Worm (Caenorhabditis elegans) whole organism, young adult: ENCODE measurements around the gene C08F8.3.
"Not testable (repeated sequence)": the region's sequence is repeated elsewhere in the genome, so short reads cannot be mapped to it uniquely, and the experiment has no call there.

ENCODE experiments used
- B0035.1 ChIP-seq: sonication (generic microtip); optimal IDR thresholded peaks from 2 replicates; lab custom pipeline; 2016; ENCODE audit warnings: missing genetic modification characterization, mild to moderate bottlenecking, missing compliant biosample characterization, missing genotype, missing genetic modification reagents
- B0336.3 ChIP-seq: fragments of 200-800 bp; sonication (Bioruptor generic); IDR thresholded peaks from 2 replicates; pipeline ENCODE4 v1.3.6; 2022; ENCODE audit warnings: missing genetic modification characterization, missing compliant biosample characterization
- C06A6.2 ChIP-seq: fragments of 200-800 bp; sonication (Bioruptor generic); conservative IDR thresholded peaks from 2 replicates; pipeline ENCODE4 v1.3.6; 2022; ENCODE audit warnings: missing genetic modification characterization, missing compliant biosample characterization
- C17E4.6 ChIP-seq: fragments of 200-800 bp; sonication (Bioruptor generic); IDR thresholded peaks from 2 replicates; pipeline ENCODE4 v1.3.6; 2022; ENCODE audit warnings: missing genetic modification reagents, missing genetic modification characterization, missing compliant biosample characterization
- D2030.7 ChIP-seq: fragments of 200-800 bp; sonication (Bioruptor generic); IDR thresholded peaks from 2 replicates; pipeline ENCODE4 v1.3.6; 2022; ENCODE audit warnings: missing genetic modification reagents, missing genetic modification characterization, missing compliant biosample characterization
- F22D6.2 ChIP-seq: sonication (generic microtip); optimal IDR thresholded peaks from 2 replicates; lab custom pipeline; 2016; ENCODE audit warnings: mild to moderate bottlenecking, missing genetic modification characterization, missing compliant biosample characterization
- F23B12.7 ChIP-seq: sonication (generic microtip); optimal IDR thresholded peaks from 2 replicates; lab custom pipeline; 2017; ENCODE audit warnings: missing genetic modification characterization, mild to moderate bottlenecking, missing compliant biosample characterization, antibody characterized with exemption, moderate library complexity; ENCODE audit not compliant: insufficient read depth
- F33H1.4 ChIP-seq: fragments of 200-800 bp; sonication (Bioruptor generic); IDR thresholded peaks from 2 replicates; pipeline ENCODE4 v1.3.6; 2022; ENCODE audit warnings: missing genetic modification reagents, missing genetic modification characterization, missing compliant biosample characterization
- K12H6.12 ChIP-seq: fragments of 200-800 bp; sonication (Bioruptor generic); optimal IDR thresholded peaks from 2 replicates; lab custom pipeline; 2018; ENCODE audit warnings: mild to moderate bottlenecking, missing genetic modification characterization, missing compliant biosample characterization
- T07F8.4 ChIP-seq: sonication (generic microtip); optimal IDR thresholded peaks from 2 replicates; lab custom pipeline; 2016; ENCODE audit warnings: mild to moderate bottlenecking, missing genetic modification characterization, moderate library complexity, missing compliant biosample characterization
- Y95B8A.8 ChIP-seq: fragments of 200-800 bp; sonication (Bioruptor generic); IDR thresholded peaks from 2 replicates; pipeline ENCODE4 v1.3.6; 2022; ENCODE audit warnings: missing genetic modification reagents, missing genetic modification characterization, missing compliant biosample characterization
- ZK185.1 ChIP-seq: sonication (generic microtip); optimal IDR thresholded peaks from 2 replicates; lab custom pipeline; 2016; ENCODE audit warnings: mild to moderate bottlenecking, missing genetic modification characterization, missing compliant biosample characterization; ENCODE audit not compliant: poor library complexity, severe bottlenecking
- aptf-2 ChIP-seq: fragments of 200-800 bp; sonication (Bioruptor generic); conservative IDR thresholded peaks from 2 replicates; pipeline ENCODE4 v1.3.6; 2022; ENCODE audit warnings: missing genetic modification reagents, missing genetic modification characterization, missing compliant biosample characterization
- attf-3 ChIP-seq: fragments of 200-800 bp; sonication (Bioruptor generic); conservative IDR thresholded peaks from 2 replicates; pipeline ENCODE4 v1.3.6; 2022; ENCODE audit warnings: missing genetic modification reagents, missing genetic modification characterization, missing compliant biosample characterization
- attf-6 ChIP-seq: fragments of 200-800 bp; sonication (Bioruptor generic); IDR thresholded peaks from 2 replicates; pipeline ENCODE4 v1.3.6; 2022; ENCODE audit warnings: missing genetic modification reagents, missing genetic modification characterization, missing compliant biosample characterization
- cebp-1 ChIP-seq, 2 experiments: fragments of 200-800 bp in 1 of 2; sonication (Bioruptor generic) in 1 of 2; sonication (generic microtip) in 1 of 2; IDR thresholded peaks in 1 of 2; optimal IDR thresholded peaks in 1 of 2; 2 replicates each; pipeline versions ENCODE4 v1.3.6 to Lab custom; 2017 to 2022; ENCODE audit warnings: missing compliant biosample characterization in 2 of 2, missing genetic modification characterization in 2 of 2, mild to moderate bottlenecking in 1 of 2, missing genetic modification reagents in 1 of 2, moderate library complexity in 1 of 2
- ceh-100 ChIP-seq: fragments of 200-800 bp; sonication (Bioruptor generic); IDR thresholded peaks from 2 replicates; pipeline ENCODE4 v1.3.6; 2022; ENCODE audit warnings: missing genetic modification reagents, missing genetic modification characterization, missing compliant biosample characterization
- ceh-27 ChIP-seq: fragments of 200-800 bp; sonication (Bioruptor generic); optimal IDR thresholded peaks from 2 replicates; lab custom pipeline; 2018; ENCODE audit warnings: mild to moderate bottlenecking, missing genetic modification characterization, moderate library complexity, missing compliant biosample characterization
- ceh-91 ChIP-seq: fragments of 200-800 bp; sonication (Bioruptor generic); IDR thresholded peaks from 2 replicates; pipeline ENCODE4 v1.3.6; 2022; ENCODE audit warnings: missing genetic modification reagents, missing genetic modification characterization, missing compliant biosample characterization
- efl-1 ChIP-seq: fragments of 150-350 bp; optimal IDR thresholded peaks from 2 replicates; lab custom pipeline; 2014; ENCODE audit warnings: missing biosample characterization, missing genetic modification reagents, missing genetic modification characterization
- egl-18 ChIP-seq: fragments of 200-800 bp; sonication (Bioruptor generic); IDR thresholded peaks from 2 replicates; pipeline ENCODE4 v1.3.6; 2022; ENCODE audit warnings: missing genetic modification reagents, missing genetic modification characterization, missing compliant biosample characterization
- egl-44 ChIP-seq: fragments of 200-800 bp; sonication (Bioruptor generic); IDR thresholded peaks from 2 replicates; pipeline ENCODE4 v1.3.6; 2022; ENCODE audit warnings: missing genetic modification reagents, missing genetic modification characterization, missing compliant biosample characterization
- egrh-3 ChIP-seq: fragments of 200-800 bp; sonication (Bioruptor generic); IDR thresholded peaks from 2 replicates; pipeline ENCODE4 v1.3.6; 2022; ENCODE audit warnings: missing genetic modification reagents, missing genetic modification characterization, missing compliant biosample characterization
- ekl-4 ChIP-seq: fragments of 200-800 bp; sonication (Bioruptor generic); IDR thresholded peaks from 2 replicates; pipeline ENCODE4 v1.3.6; 2022; ENCODE audit warnings: missing genetic modification reagents, missing genetic modification characterization, missing compliant biosample characterization
- hmg-1.2 ChIP-seq: fragments of 200-800 bp; sonication (Bioruptor generic); IDR thresholded peaks from 2 replicates; pipeline ENCODE4 v1.3.6; 2022; ENCODE audit warnings: missing genetic modification reagents, missing genetic modification characterization, missing compliant biosample characterization
- hmg-20 ChIP-seq: fragments of 200-800 bp; sonication (Bioruptor generic); IDR thresholded peaks from 2 replicates; pipeline ENCODE4 v1.3.6; 2022; ENCODE audit warnings: missing genetic modification reagents, missing genetic modification characterization, missing compliant biosample characterization
- let-526 ChIP-seq: fragments of 200-800 bp; sonication (Bioruptor generic); IDR thresholded peaks from 2 replicates; pipeline ENCODE4 v1.3.6; 2022; ENCODE audit warnings: missing genetic modification reagents, missing genetic modification characterization, missing compliant biosample characterization
- lin-35 ChIP-seq, 3 experiments: fragments of 150-350 bp in 2 of 3; sonication (generic microtip) in 1 of 3; optimal IDR thresholded peaks; 2 replicates each; lab custom pipeline; 2014 to 2018; ENCODE audit warnings: missing biosample characterization in 3 of 3, missing genetic modification characterization in 3 of 3, missing genetic modification reagents in 3 of 3
- lin-40 ChIP-seq: sonication (generic microtip); optimal IDR thresholded peaks from 2 replicates; lab custom pipeline; 2016; ENCODE audit warnings: missing genetic modification characterization, mild to moderate bottlenecking, missing compliant biosample characterization, missing genotype, missing genetic modification reagents
- lin-54 ChIP-seq: fragments of 200-800 bp; sonication (Bioruptor generic); optimal IDR thresholded peaks from 2 replicates; lab custom pipeline; 2018; ENCODE audit warnings: mild to moderate bottlenecking, missing genetic modification characterization, missing compliant biosample characterization
- lir-1 ChIP-seq: fragments of 200-800 bp; sonication (Bioruptor generic); conservative IDR thresholded peaks from 2 replicates; pipeline ENCODE4 v1.3.6; 2022; ENCODE audit warnings: missing genetic modification reagents, missing genetic modification characterization, missing compliant biosample characterization
- lsl-1 ChIP-seq: fragments of 200-800 bp; sonication (Bioruptor generic); optimal IDR thresholded peaks from 2 replicates; lab custom pipeline; 2018; ENCODE audit warnings: mild to moderate bottlenecking, missing genetic modification characterization, moderate library complexity, missing compliant biosample characterization
- madf-10 ChIP-seq: sonication (generic microtip); optimal IDR thresholded peaks from 2 replicates; lab custom pipeline; 2016; ENCODE audit warnings: mild to moderate bottlenecking, missing genetic modification characterization, missing compliant biosample characterization
- madf-3 ChIP-seq: fragments of 200-800 bp; sonication (Bioruptor generic); IDR thresholded peaks from 2 replicates; pipeline ENCODE4 v1.3.6; 2022; ENCODE audit warnings: missing genetic modification reagents, missing genetic modification characterization, missing compliant biosample characterization
- madf-6 ChIP-seq: fragments of 200-800 bp; sonication (Bioruptor generic); IDR thresholded peaks from 2 replicates; pipeline ENCODE4 v1.3.6; 2022; ENCODE audit warnings: missing genetic modification reagents, missing genetic modification characterization, missing compliant biosample characterization
- madf-8 ChIP-seq: fragments of 200-800 bp; sonication (Bioruptor generic); conservative IDR thresholded peaks from 2 replicates; pipeline ENCODE4 v1.3.6; 2022; ENCODE audit warnings: missing genetic modification reagents, missing genetic modification characterization, missing compliant biosample characterization
- mcd-1 ChIP-seq: fragments of 200-800 bp; sonication (Bioruptor generic); IDR thresholded peaks from 2 replicates; pipeline ENCODE4 v1.3.6; 2022; ENCODE audit warnings: missing genetic modification reagents, missing genetic modification characterization, missing compliant biosample characterization
- pbrm-1 ChIP-seq: fragments of 200-800 bp; sonication (Bioruptor generic); IDR thresholded peaks from 2 replicates; pipeline ENCODE4 v1.3.6; 2022; ENCODE audit warnings: missing genetic modification reagents, missing genetic modification characterization, missing compliant biosample characterization
- snpc-4 ChIP-seq, 5 experiments: fragments of 150-350 bp in 1 of 5; sonication (generic microtip) in 4 of 5; optimal IDR thresholded peaks; 2 replicates each; lab custom pipeline; 2014 to 2018; ENCODE audit warnings: missing genetic modification characterization in 5 of 5, missing biosample characterization in 3 of 5, antibody characterized with exemption in 2 of 5, mild to moderate bottlenecking in 2 of 5, missing compliant biosample characterization in 2 of 5, missing genotype in 2 of 5, moderate library complexity in 2 of 5, missing genetic modification reagents in 1 of 5
- somi-1 ChIP-seq: fragments of 200-800 bp; sonication (Bioruptor generic); optimal IDR thresholded peaks from 2 replicates; lab custom pipeline; 2018; ENCODE audit warnings: mild to moderate bottlenecking, missing genetic modification characterization, missing compliant biosample characterization
- tlf-1 ChIP-seq: fragments of 200-800 bp; sonication (Bioruptor generic); optimal IDR thresholded peaks from 2 replicates; lab custom pipeline; 2018; ENCODE audit warnings: mild to moderate bottlenecking, missing genetic modification characterization, missing compliant biosample characterization
- xnd-1 ChIP-seq: sonication (generic microtip); optimal IDR thresholded peaks from 2 replicates; lab custom pipeline; 2016; ENCODE audit warnings: missing genotype, missing genetic modification reagents, missing genetic modification characterization, missing compliant biosample characterization
- ztf-22 ChIP-seq: fragments of 200-800 bp; sonication (Bioruptor generic); optimal IDR thresholded peaks from 2 replicates; lab custom pipeline; 2018; ENCODE audit warnings: mild to moderate bottlenecking, missing genetic modification characterization, moderate library complexity, missing compliant biosample characterization
- ztf-25 ChIP-seq: fragments of 200-800 bp; sonication (Bioruptor generic); IDR thresholded peaks from 2 replicates; pipeline ENCODE4 v1.3.6; 2022; ENCODE audit warnings: missing genetic modification reagents, missing genetic modification characterization, missing compliant biosample characterization
- ztf-28 ChIP-seq: fragments of 200-800 bp; sonication (Bioruptor generic); IDR thresholded peaks from 2 replicates; pipeline ENCODE4 v1.3.6; 2022; ENCODE audit warnings: missing genetic modification reagents, missing genetic modification characterization, missing compliant biosample characterization

C08F8.3 gene

ce11 chrIV:11179123-11179740, 24.4 kb downstream of the C08F8.3 start, which contains the start of gene cpt-2 (continued):
- TF ChIP-seq ztf-25 (GFP tag; lab: Robert Waterston, UW) = 0 out of 2 replicates have a peak, but pooled peaks have one; percentile 35
- peak; percentile 51 for TF ChIP-seq K12H6.12 (tag; lab: Kevin White, UChicago)
- TF ChIP-seq lir-1 (GFP tag; lab: Robert Waterston, UW) = peak; percentile 85
- peak; percentile 80; the same call in 1 of the 2 replicates for TF ChIP-seq egl-18 (GFP tag; lab: Robert Waterston, UW)
- peak; percentile 54 for TF ChIP-seq B0035.1
- TF ChIP-seq lin-54 = peak; percentile 86
- TF ChIP-seq ekl-4 (GFP tag; lab: Robert Waterston, UW) = peak; percentile 86; the same call in 1 of the 2 replicates
- TF ChIP-seq attf-3 (GFP tag; lab: Robert Waterston, UW) = peak; percentile 76
- TF ChIP-seq madf-8 = peak; percentile 63
- TF ChIP-seq lin-40 (tag; lab: Kevin White, UChicago) = peak; percentile 88
- peak; percentile 68 for TF ChIP-seq ceh-27 (GFP tag; lab: Kevin White, UChicago)
- peak; percentile 88 for TF ChIP-seq C17E4.6
- TF ChIP-seq mcd-1 (GFP tag; lab: Robert Waterston, UW) = peak; percentile 92
- TF ChIP-seq Y95B8A.8 (GFP tag; lab: Robert Waterston, UW) = peak; percentile 79; the same call in 1 of the 2 replicates
- peak; percentile 59 for TF ChIP-seq madf-10 (tag; lab: Kevin White, UChicago)
- 0 out of 2 replicates have a peak, but pooled peaks have one; percentile 38 for TF ChIP-seq aptf-2 (GFP tag; lab: Robert Waterston, UW)
- peak; percentile 81 for TF ChIP-seq egrh-3 (GFP tag; lab: Robert Waterston, UW)
- peak; percentile 44 for TF ChIP-seq xnd-1 (tag; lab: Kevin White, UChicago)
- TF ChIP-seq efl-1 (GFP tag; lab: Kevin White, UChicago) = peak; percentile 12
- TF ChIP-seq lin-35 (GFP tag; optimal IDR thresholded peaks at IDR 0.05; lab: Kevin White, UChicago) = peak in 1 of 3 experiments; percentile 84
- TF ChIP-seq snpc-4 (GFP tag; optimal IDR thresholded peaks at IDR 0.05; lab: Kevin White, UChicago) = peak; percentile 13
- peak; percentile 27 to 71 (median 62) for TF ChIP-seq snpc-4 (tag; optimal IDR thresholded peaks at IDR 0.05; lab: Kevin White, UChicago)
- peak; percentile 80 for TF ChIP-seq ceh-91 (GFP tag; lab: Robert Waterston, UW)
- TF ChIP-seq ceh-100 (GFP tag; lab: Robert Waterston, UW) = peak; percentile 98
- TF ChIP-seq ZK185.1 (tag; lab: Kevin White, UChicago) = peak; percentile 92
- peak; percentile 82 for TF ChIP-seq madf-6 (GFP tag; lab: Robert Waterston, UW)
- TF ChIP-seq B0336.3 (GFP tag; lab: Robert Waterston, UW) = peak; percentile 76
- peak; percentile 90 for TF ChIP-seq madf-3 (GFP tag; lab: Robert Waterston, UW)
- TF ChIP-seq T07F8.4 (tag; lab: Kevin White, UChicago) = peak; percentile 7
- not testable (repeated sequence) for TF ChIP-seq cebp-1 (GFP tag; IDR thresholded peaks at IDR 0.05; lab: Robert Waterston, UW)
- TF ChIP-seq cebp-1 (tag; optimal IDR thresholded peaks at IDR 0.05; lab: Kevin White, UChicago) = peak; percentile 83
- TF ChIP-seq let-526 (GFP tag; lab: Robert Waterston, UW) = peak; percentile 90
- peak; percentile 77 for TF ChIP-seq F33H1.4 (GFP tag; lab: Robert Waterston, UW)
- peak; percentile 92 for TF ChIP-seq egl-44 (GFP tag; lab: Robert Waterston, UW)
- peak; percentile 62 for TF ChIP-seq lsl-1 (GFP tag; lab: Kevin White, UChicago)
- TF ChIP-seq hmg-1.2 (GFP tag; lab: Robert Waterston, UW) = peak; percentile 65
- peak; percentile 48 for TF ChIP-seq F23B12.7 (tag; lab: Kevin White, UChicago)
- TF ChIP-seq F22D6.2 (tag; lab: Kevin White, UChicago) = peak; percentile 35
- TF ChIP-seq ztf-22 = peak; percentile 16
- TF ChIP-seq D2030.7 (GFP tag; lab: Robert Waterston, UW) = peak; percentile 95
- TF ChIP-seq hmg-20 (GFP tag; lab: Robert Waterston, UW) = peak; percentile 84; the same call in 1 of the 2 replicates
- peak; percentile 90 for TF ChIP-seq pbrm-1 (GFP tag; lab: Robert Waterston, UW)
- peak; percentile 53; the same call in 1 of the 2 replicates for TF ChIP-seq attf-6
- TF ChIP-seq tlf-1 (GFP tag; lab: Kevin White, UChicago) = peak; percentile 71
- peak; percentile 34 for TF ChIP-seq somi-1 (GFP tag; lab: Kevin White, UChicago)
- peak; percentile 65 for TF ChIP-seq C06A6.2 (GFP tag; lab: Robert Waterston, UW)
- TF ChIP-seq ztf-28 = peak; percentile 90
